Fruit fly (Drosophila melanogaster): ENCODE results near the gene SWIP.

Gene SWIP

dm6 chrX:16321037-16321436 lies 7.5 kb downstream of the SWIP start:
- no peak for TF ChIP-seq CG12605 (GFP tag; IDR thresholded peaks at IDR 0.05)
- no peak for TF ChIP-seq CG32121 (GFP tag; IDR thresholded peaks at IDR 0.05)
- TF ChIP-seq fd96Ca (GFP tag; IDR thresholded peaks at IDR 0.05) = no peak
- no peak for TF ChIP-seq Pif1A (GFP tag; optimal IDR thresholded peaks at IDR 0.05)
- TF ChIP-seq D1 (tag; optimal IDR thresholded peaks at IDR 0.05) = no peak
- no peak for TF ChIP-seq CG34367 (tag; optimal IDR thresholded peaks at IDR 0.05)
- no peak for TF ChIP-seq CG8301 (tag; optimal IDR thresholded peaks at IDR 0.05)
- TF ChIP-seq gl (tag; optimal IDR thresholded peaks at IDR 0.05) = no peak
- no peak for TF ChIP-seq CG8159 (tag; optimal IDR thresholded peaks at IDR 0.05)
- no peak for TF ChIP-seq CG9948 (tag; optimal IDR thresholded peaks at IDR 0.05)
- TF ChIP-seq CG4496 (GFP tag; IDR thresholded peaks at IDR 0.05) = no peak
- no peak for TF ChIP-seq CG17806 (tag; optimal IDR thresholded peaks at IDR 0.05)
- TF ChIP-seq CG14655 (GFP tag; optimal IDR thresholded peaks at IDR 0.05) = no peak
- no peak for TF ChIP-seq CG10348 (GFP tag; IDR thresholded peaks at IDR 0.05)
- no peak for TF ChIP-seq CG15710 (tag; optimal IDR thresholded peaks at IDR 0.05)
- no peak for TF ChIP-seq EcR (GFP tag; optimal IDR thresholded peaks at IDR 0.05)

DNA sequence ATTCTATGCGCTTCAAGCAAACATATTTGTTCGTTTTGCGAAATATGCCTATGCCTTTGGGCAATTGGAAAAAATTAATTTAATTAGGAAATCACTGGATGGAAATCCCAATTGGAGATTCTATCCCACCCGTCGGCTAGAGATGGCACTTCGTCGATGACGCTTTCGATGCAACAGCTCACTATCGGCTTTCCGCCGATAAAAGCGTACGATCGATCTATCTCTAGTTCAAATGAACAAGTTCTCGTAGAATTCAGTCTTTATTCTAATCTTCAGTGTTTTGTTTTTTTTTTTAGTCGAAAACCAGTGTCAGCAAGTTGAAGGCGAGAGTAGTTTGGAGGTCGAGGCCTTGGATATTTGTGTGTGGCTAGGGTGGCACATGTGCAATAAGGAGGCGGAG lies 9.6 kb downstream of the SWIP start, which contains the start of the genes CG9917 and CG32579:
TSS of gene CG9917 (minus strand) at position 169 of the 400 bp plus-strand sequence.
TSS of gene CG32579 (plus strand) at position 224 of the 400 bp plus-strand sequence.
- no peak for TF ChIP-seq CG14655 (GFP tag; optimal IDR thresholded peaks at IDR 0.05)
- TF ChIP-seq CG8301 (tag; optimal IDR thresholded peaks at IDR 0.05) = no peak
- no peak for TF ChIP-seq gl (tag; optimal IDR thresholded peaks at IDR 0.05)
- no peak for TF ChIP-seq CG12605 (GFP tag; IDR thresholded peaks at IDR 0.05)
- TF ChIP-seq Pif1A (GFP tag; optimal IDR thresholded peaks at IDR 0.05) = no peak
- TF ChIP-seq EcR (GFP tag; optimal IDR thresholded peaks at IDR 0.05) = no peak
- no peak for TF ChIP-seq CG13204 (GFP tag; optimal IDR thresholded peaks at IDR 0.05)
- TF ChIP-seq D1 (tag; optimal IDR thresholded peaks at IDR 0.05) = no peak
- no peak for TF ChIP-seq CG17806 (tag; optimal IDR thresholded peaks at IDR 0.05)
- TF ChIP-seq fd96Ca (GFP tag; IDR thresholded peaks at IDR 0.05) = no peak
- TF ChIP-seq rn (GFP tag; IDR thresholded peaks at IDR 0.05) = no peak
- no peak for TF ChIP-seq CG34367 (tag; optimal IDR thresholded peaks at IDR 0.05)
- no peak for TF ChIP-seq CG15710 (tag; optimal IDR thresholded peaks at IDR 0.05)
- no peak for TF ChIP-seq CG32121 (GFP tag; IDR thresholded peaks at IDR 0.05)
- TF ChIP-seq Pif1B (GFP tag; optimal IDR thresholded peaks at IDR 0.05) = no peak
- no peak for TF ChIP-seq CG9948 (tag; optimal IDR thresholded peaks at IDR 0.05)

DNA sequence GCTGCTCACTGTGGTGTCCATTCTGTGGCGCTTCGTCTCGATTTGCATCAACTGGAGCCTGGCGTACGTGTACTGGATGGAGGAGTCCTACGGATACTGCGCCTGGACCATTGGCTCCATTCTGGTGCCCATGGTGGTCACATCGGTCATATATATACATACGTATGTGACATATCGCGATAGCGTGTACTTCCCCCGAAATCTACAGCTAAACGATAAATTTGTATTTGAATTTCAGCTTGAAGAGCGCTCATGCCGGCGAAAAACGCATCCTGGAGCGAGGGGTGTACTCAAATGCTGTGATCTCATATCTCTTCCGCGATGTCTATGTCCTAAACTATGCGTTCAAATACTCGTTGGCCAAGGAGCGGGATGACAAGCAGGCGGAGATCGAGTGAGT lies 10.0 kb downstream of the SWIP start:
- TF ChIP-seq CG17806 (tag; optimal IDR thresholded peaks at IDR 0.05) (no peak), CG4496 (GFP tag; IDR thresholded peaks at IDR 0.05) (no peak)

- no peak for TF ChIP-seq CG8301 (tag; optimal IDR thresholded peaks at IDR 0.05)
- TF ChIP-seq CG15710 (tag; optimal IDR thresholded peaks at IDR 0.05) = no peak
- TF ChIP-seq Pif1A (GFP tag; optimal IDR thresholded peaks at IDR 0.05) = no peak
- TF ChIP-seq D1 (tag; optimal IDR thresholded peaks at IDR 0.05) = no peak
- no peak for TF ChIP-seq CG12605 (GFP tag; IDR thresholded peaks at IDR 0.05)
- TF ChIP-seq Pif1B (GFP tag; optimal IDR thresholded peaks at IDR 0.05) = no peak
- no peak for TF ChIP-seq CG10348 (GFP tag; IDR thresholded peaks at IDR 0.05)
- no peak for TF ChIP-seq CG14655 (GFP tag; optimal IDR thresholded peaks at IDR 0.05)
- no peak for TF ChIP-seq gl (tag; optimal IDR thresholded peaks at IDR 0.05)
- no peak for TF ChIP-seq CG17806 (tag; optimal IDR thresholded peaks at IDR 0.05)
- TF ChIP-seq CG8159 (tag; optimal IDR thresholded peaks at IDR 0.05) = no peak
- TF ChIP-seq CG9948 (tag; optimal IDR thresholded peaks at IDR 0.05) = no peak
- no peak for TF ChIP-seq Snoo (tag; optimal IDR thresholded peaks at IDR 0.05)
- TF ChIP-seq CG13204 (GFP tag; optimal IDR thresholded peaks at IDR 0.05) = no peak
- no peak for TF ChIP-seq CG4496 (GFP tag; IDR thresholded peaks at IDR 0.05)
- TF ChIP-seq Ets98B (GFP tag; IDR thresholded peaks at IDR 0.05) = no peak
- TF ChIP-seq rn (GFP tag; IDR thresholded peaks at IDR 0.05) = no peak
- TF ChIP-seq EcR (GFP tag; optimal IDR thresholded peaks at IDR 0.05) = no peak
Observed at dm6 chrX:16325472-16325871, 12.0 kb downstream of the SWIP start, which contains the start of gene CalpC. Gene CalpC (plus strand): TSS chrX:16325763.

dm6 chrX:16330659-16331058 lies 17.1 kb downstream of the SWIP start, which contains the start of gene CG9919:
Gene CG9919 (minus strand): TSS chrX:16330759.
- TF ChIP-seq fd96Ca (GFP tag; IDR thresholded peaks at IDR 0.05) (no peak), rn (GFP tag; IDR thresholded peaks at IDR 0.05) (no peak), Snoo (tag; optimal IDR thresholded peaks at IDR 0.05) (no peak), CG8301 (tag; optimal IDR thresholded peaks at IDR 0.05) (no peak)

DNA sequence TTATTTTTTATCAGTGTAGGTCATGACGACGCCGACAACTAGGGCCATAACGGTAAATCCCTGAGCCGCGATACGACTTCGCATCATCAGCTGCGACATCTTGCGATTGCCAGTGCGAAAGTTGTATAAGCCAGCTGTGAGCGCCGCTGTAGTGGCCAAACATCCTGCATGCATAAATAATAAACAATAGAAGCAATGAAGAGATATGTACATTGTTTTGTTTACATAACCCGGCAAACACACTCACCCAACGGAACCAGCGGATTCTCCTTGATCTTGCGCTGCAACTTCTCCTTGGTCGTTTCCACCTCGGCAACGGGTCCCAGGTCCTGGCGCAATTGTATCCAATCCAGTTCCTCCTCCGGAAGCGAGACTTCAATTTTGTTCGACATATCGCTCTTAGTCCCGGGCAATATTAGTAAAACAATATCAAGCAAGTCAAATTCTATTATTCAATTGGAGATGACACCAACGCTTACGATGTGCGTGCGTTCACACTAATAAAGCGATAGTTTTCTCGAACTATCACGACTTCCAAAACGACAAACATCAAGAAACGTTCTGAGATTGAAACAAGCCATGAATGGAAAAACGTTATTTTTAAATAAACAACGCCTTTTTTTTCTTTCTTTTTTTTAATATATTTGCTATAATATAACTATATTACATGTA lies 18.2 kb downstream of the SWIP start:
- TF ChIP-seq D1 (tag; optimal IDR thresholded peaks at IDR 0.05) (no peak), CG8159 (tag; optimal IDR thresholded peaks at IDR 0.05) (no peak), CG15710 (tag; optimal IDR thresholded peaks at IDR 0.05) (no peak)

Measured in whole organism, pupa.